Worm (Caenorhabditis elegans): ENCODE measurements around the gene arc-1.

arc-1 gene

DNA sequence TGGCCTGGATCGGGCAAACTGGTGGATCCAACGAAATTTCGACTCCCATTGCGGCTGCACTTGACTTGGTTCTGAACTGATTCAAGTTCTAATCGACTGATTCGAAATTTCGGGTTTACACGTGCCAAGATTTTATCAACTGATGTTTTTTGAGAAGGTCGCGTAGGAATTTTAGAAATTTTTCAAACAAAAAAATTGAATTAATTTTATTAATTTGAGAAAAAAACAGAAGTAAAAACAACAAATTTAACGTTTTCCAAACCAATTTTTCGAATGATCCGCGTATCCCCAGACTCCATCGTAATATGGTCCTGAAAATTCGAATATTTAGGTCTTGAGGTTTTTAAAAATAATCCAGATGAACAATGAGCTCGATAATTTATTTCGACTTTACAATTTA lies 21.9 kb upstream of the arc-1 start, which contains the start of gene ZK1307.3:
TSS of gene ZK1307.3 (minus strand) at position 101 of the 400 bp plus-strand sequence.
- TF ChIP-seq ceh-45 (GFP tag; IDR thresholded peaks at IDR 0.05), result no peak
- TF ChIP-seq C38D4.7 (GFP tag; optimal IDR thresholded peaks at IDR 0.05), result no peak
- no peak for TF ChIP-seq fax-1 (tag; optimal IDR thresholded peaks at IDR 0.05)
- TF ChIP-seq nfya-1 (tag; optimal IDR thresholded peaks at IDR 0.05), result no peak
- no peak for TF ChIP-seq K02D7.2 (tag; optimal IDR thresholded peaks at IDR 0.05)
- TF ChIP-seq ets-4 (tag; optimal IDR thresholded peaks at IDR 0.05), result no peak
- TF ChIP-seq ceh-2 (tag; optimal IDR thresholded peaks at IDR 0.05), result no peak
- no peak for TF ChIP-seq pqm-1 (tag; optimal IDR thresholded peaks at IDR 0.05)
- no peak for TF ChIP-seq ceh-22 (tag; optimal IDR thresholded peaks at IDR 0.05)
- no peak for TF ChIP-seq pha-4 (tag; optimal IDR thresholded peaks at IDR 0.05)
- no peak for TF ChIP-seq mec-3 (tag; optimal IDR thresholded peaks at IDR 0.05; ENCODE audit: borderline replicate concordance)
- no peak for TF ChIP-seq C08G9.2 (tag; optimal IDR thresholded peaks at IDR 0.05)
- no peak for TF ChIP-seq elt-2 (tag; optimal IDR thresholded peaks at IDR 0.05)
- TF ChIP-seq syd-9 (tag; optimal IDR thresholded peaks at IDR 0.05), result no peak
- no peak for TF ChIP-seq unc-42 (tag; optimal IDR thresholded peaks at IDR 0.05)
- TF ChIP-seq gmeb-2 (tag; optimal IDR thresholded peaks at IDR 0.05), result no peak
- no peak for TF ChIP-seq unc-55 (GFP tag; optimal IDR thresholded peaks at IDR 0.05)
- no peak for TF ChIP-seq unc-86 (tag; optimal IDR thresholded peaks at IDR 0.05)

DNA sequence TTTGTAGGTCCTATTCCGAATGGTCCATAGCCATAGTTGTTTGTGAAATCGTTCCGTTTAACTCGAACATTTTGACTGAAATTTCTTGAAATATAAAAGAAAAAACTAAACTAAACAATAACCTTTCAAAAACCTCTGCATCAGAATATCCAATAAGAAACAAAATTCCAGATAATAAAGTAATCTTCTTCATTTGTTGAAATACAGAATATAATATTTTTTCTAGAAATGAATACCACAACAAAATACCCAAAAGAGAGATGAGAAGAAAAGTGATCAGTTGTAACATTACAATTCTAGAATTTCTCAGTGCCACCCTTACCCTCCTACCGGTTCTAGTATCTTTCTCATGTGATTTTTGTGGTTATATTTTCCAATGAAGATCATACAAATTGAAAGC lies 21.1 kb upstream of the arc-1 start, which contains the start of gene ZK1307.2:
TSS of gene ZK1307.2 (minus strand) at position 274 of the 400 bp plus-strand sequence.
- TF ChIP-seq ceh-34 (tag; optimal IDR thresholded peaks at IDR 0.05) (no peak), sdc-2 (tag; optimal IDR thresholded peaks at IDR 0.05) (no peak), sox-2 (GFP tag; IDR thresholded peaks at IDR 0.05) (no peak)

DNA sequence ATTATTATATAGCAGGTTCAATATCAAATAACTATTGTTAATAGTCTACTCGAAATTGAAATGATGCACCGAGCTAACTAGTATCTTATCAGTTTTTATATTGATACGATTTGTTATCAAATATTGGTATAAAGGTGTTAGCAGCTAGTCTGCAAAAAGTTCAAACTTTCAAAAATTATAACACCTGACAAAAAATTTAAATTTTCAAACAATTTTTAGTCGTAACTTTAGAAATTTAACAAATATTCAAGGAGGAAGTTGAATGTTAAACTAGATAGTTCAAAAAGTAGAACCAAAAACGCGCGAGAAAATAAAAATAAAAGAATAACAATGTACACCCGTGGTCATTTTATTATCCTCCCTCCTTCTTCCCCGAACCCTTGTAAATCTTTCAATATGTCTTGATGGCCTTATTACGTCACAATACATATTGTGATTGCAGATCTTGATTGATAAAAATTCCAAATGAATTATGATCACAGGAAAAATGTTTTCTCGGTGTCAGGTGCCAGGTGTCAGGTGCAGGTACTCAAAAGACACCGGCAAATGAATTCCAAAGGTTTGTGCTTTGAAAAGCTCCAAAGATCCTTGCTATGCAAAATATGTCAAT lies 19.1 kb upstream of the arc-1 start, which contains the start of gene ZK1307.1:
TSS of gene ZK1307.1 (minus strand) at position 51 of the 610 bp plus-strand sequence.
- TF ChIP-seq elt-2 (tag; optimal IDR thresholded peaks at IDR 0.05), result peak; percentile 29
- TF ChIP-seq sox-2 (GFP tag; IDR thresholded peaks at IDR 0.05), result no peak

DNA sequence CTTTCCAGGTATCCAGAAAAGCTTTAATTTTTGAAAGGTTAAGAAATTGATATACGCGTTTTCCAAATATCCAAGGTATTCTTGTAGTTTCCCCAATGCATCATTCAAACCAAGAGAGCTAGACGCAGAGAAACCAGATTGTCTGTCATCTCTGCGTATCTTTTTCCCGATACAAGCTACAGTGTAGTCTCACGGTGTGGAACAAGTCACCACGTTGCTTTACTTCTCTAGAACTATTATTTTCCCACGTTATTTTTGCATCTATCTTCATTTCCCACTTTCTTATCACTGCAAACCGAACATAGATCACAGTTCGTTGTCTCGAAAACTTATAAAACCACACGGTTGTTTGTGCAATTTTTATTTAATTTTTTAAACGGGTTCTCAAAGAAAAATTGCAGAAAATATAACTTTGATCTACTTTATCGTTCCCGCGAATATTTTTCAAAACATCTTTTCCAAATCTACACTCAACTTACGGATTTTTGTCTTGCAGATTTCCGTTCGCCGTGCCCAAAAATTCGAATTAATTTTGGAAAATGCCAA lies 18.5 kb upstream of the arc-1 start, which contains the start of gene gstk-1:
TSS of gene gstk-1 (plus strand) at position 496 of the 546 bp plus-strand sequence.
- TF ChIP-seq pros-1 (tag; optimal IDR thresholded peaks at IDR 0.05) (no peak), elt-2 (tag; optimal IDR thresholded peaks at IDR 0.05) (peak; percentile 19)

DNA sequence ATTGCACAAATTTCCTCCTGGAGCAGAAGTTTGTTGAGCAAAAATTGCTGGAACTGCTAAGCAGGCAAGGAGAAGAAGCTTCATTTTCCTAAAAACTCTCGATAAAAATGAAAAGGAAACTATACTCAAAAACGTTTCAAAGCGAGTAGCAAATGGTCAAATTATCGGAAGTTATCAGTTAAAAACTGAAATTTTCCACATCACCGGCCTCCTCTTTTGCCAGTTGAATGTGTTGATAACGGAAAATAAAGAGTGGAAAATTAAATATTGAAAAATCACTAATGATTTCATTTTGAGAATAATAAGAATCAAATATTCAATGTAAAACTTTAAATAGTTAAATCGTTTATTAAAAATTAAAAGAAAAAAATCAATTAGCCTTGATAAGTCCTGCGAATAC lies 15.9 kb upstream of the arc-1 start, which contains the start of gene ZK1320.2:
TSS of gene ZK1320.2 (minus strand) at position 88 of the 400 bp plus-strand sequence.
- no peak for TF ChIP-seq ztf-16 (tag; optimal IDR thresholded peaks at IDR 0.05)
- no peak for TF ChIP-seq elt-2 (tag; optimal IDR thresholded peaks at IDR 0.05)
- TF ChIP-seq pha-4 (tag; optimal IDR thresholded peaks at IDR 0.05), result no peak
- TF ChIP-seq hlh-30 (tag; optimal IDR thresholded peaks at IDR 0.05; ENCODE audit: insufficient read depth), result no peak
- TF ChIP-seq nhr-232 (tag; optimal IDR thresholded peaks at IDR 0.05), result no peak
- no peak for TF ChIP-seq ceh-30 (tag; optimal IDR thresholded peaks at IDR 0.05)
- no peak for TF ChIP-seq sox-4 (tag; optimal IDR thresholded peaks at IDR 0.05)
- no peak for TF ChIP-seq pag-3 (tag; optimal IDR thresholded peaks at IDR 0.05; ENCODE audit: borderline replicate concordance)
- TF ChIP-seq hlh-8 (tag; optimal IDR thresholded peaks at IDR 0.05), result no peak

DNA sequence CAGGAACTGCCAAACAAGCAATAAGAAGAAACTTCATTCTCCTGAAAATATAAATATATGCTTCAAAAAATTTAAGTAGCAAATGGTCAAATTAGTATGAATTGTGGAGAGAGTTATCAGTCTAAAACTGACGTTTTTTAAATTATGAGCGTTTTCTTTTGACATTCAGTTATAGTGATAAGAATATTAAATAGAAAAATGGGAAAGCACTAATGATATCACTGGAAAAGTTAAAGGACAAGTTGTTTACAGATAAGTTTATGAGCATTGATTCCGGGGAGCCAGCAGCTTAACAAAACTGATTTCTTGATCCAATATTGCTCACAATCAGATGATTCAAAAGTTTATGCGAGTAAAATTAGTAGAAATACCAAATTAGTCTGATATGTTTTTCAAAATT lies 14.4 kb upstream of the arc-1 start, which contains the start of gene ZK1320.3:
TSS of gene ZK1320.3 (minus strand) at position 41 of the 400 bp plus-strand sequence.
- TF ChIP-seq lin-11 (tag; optimal IDR thresholded peaks at IDR 0.05) (no peak), hlh-30 (tag; optimal IDR thresholded peaks at IDR 0.05; ENCODE audit: insufficient read depth) (no peak), ttx-3 (tag; optimal IDR thresholded peaks at IDR 0.05) (no peak), unc-86 (tag; optimal IDR thresholded peaks at IDR 0.05) (no peak), sox-2 (GFP tag; IDR thresholded peaks at IDR 0.05) (no peak), F13H6.1 (tag; optimal IDR thresholded peaks at IDR 0.05) (no peak), Y22D7AL.16 (tag; optimal IDR thresholded peaks at IDR 0.05) (no peak), fkh-6 (tag; optimal IDR thresholded peaks at IDR 0.05) (no peak)
